Fruit fly (Drosophila melanogaster) Kc167 (cell line): ENCODE data around the gene ScsbetaG.

Experiments
- Myc ChIP-seq: fragments of >200 bp; optimal IDR thresholded peaks from 2 replicates; lab custom pipeline; 2017; ENCODE audit warnings: missing external identifiers
- Sin3A ChIP-seq: fragments of >200 bp; optimal IDR thresholded peaks from 2 replicates; lab custom pipeline; 2018; ENCODE audit warnings: missing external identifiers
- h ChIP-seq: fragments of >200 bp; optimal IDR thresholded peaks from 3 replicates; lab custom pipeline; 2018; ENCODE audit warnings: missing external identifiers
- insv ChIP-seq: fragments of >200 bp; optimal IDR thresholded peaks from 3 replicates; lab custom pipeline; 2018; ENCODE audit warnings: missing external identifiers
- psq ChIP-seq: fragments of >200 bp; optimal IDR thresholded peaks from 2 replicates; lab custom pipeline; 2017; ENCODE audit warnings: missing external identifiers
- ttk ChIP-seq: sonication (Bioruptor generic); optimal IDR thresholded peaks from 2 replicates; lab custom pipeline; 2017; ENCODE audit warnings: missing external identifiers

ScsbetaG gene

dm6 chr3L:5565051-5565688 is 1.7 kb upstream of the ScsbetaG start, which contains the start of gene bc10:
Gene bc10 (plus strand): TSS chr3L:5565231.
- TF ChIP-seq ttk (lab: Kevin White, UChicago) (no peak), psq (lab: Kevin White, UChicago) (no peak)

- TF ChIP-seq Myc (no peak), ttk (lab: Kevin White, UChicago) (no peak), Sin3A (lab: Kevin White, UChicago) (no peak)
These were observed 907 bp downstream of the ScsbetaG start for dm6 chr3L:5562584-5562983.

- TF ChIP-seq psq (lab: Kevin White, UChicago) (no peak), h (no peak), Myc (no peak), Sin3A (lab: Kevin White, UChicago) (no peak), insv (lab: Kevin White, UChicago) (no peak), ttk (lab: Kevin White, UChicago) (no peak)
These were observed 2.1 kb downstream of the ScsbetaG start, which contains the start of gene sinu for dm6 chr3L:5561341-5561740. Gene sinu (minus strand): TSS chr3L:5561598.

dm6 chr3L:5556195-5556594 is 7.3 kb downstream of the ScsbetaG start:
- TF ChIP-seq Sin3A (lab: Kevin White, UChicago) (no peak), insv (lab: Kevin White, UChicago) (no peak), ttk (lab: Kevin White, UChicago) (no peak), psq (lab: Kevin White, UChicago) (no peak), h (no peak), Myc (no peak)

dm6 chr3L:5554377-5554776 is 9.1 kb downstream of the ScsbetaG start:
- no peak for TF ChIP-seq ttk (lab: Kevin White, UChicago)
- no peak for TF ChIP-seq h
- TF ChIP-seq psq (lab: Kevin White, UChicago) = no peak
- no peak for TF ChIP-seq Sin3A (lab: Kevin White, UChicago)
- TF ChIP-seq Myc = no peak
- TF ChIP-seq insv (lab: Kevin White, UChicago) = no peak

- TF ChIP-seq h (no peak), psq (lab: Kevin White, UChicago) (no peak), Myc (no peak), insv (lab: Kevin White, UChicago) (no peak), Sin3A (lab: Kevin White, UChicago) (no peak), ttk (lab: Kevin White, UChicago) (no peak)
These were observed 9.8 kb downstream of the ScsbetaG start for dm6 chr3L:5553717-5554116.

- no peak for TF ChIP-seq h
These were observed 12.4 kb downstream of the ScsbetaG start, which contains the start of gene frm for dm6 chr3L:5551087-5551486. Gene frm (minus strand): TSS chr3L:5551159.

- TF ChIP-seq h (no peak), psq (lab: Kevin White, UChicago) (no peak), Sin3A (lab: Kevin White, UChicago) (no peak), Myc (no peak), ttk (lab: Kevin White, UChicago) (no peak), insv (lab: Kevin White, UChicago) (no peak)
These were observed 14.9 kb downstream of the ScsbetaG start for dm6 chr3L:5548524-5549084.

dm6 chr3L:5542772-5543371 is 20.6 kb downstream of the ScsbetaG start:
- TF ChIP-seq insv (lab: Kevin White, UChicago) (no peak), Sin3A (lab: Kevin White, UChicago) (no peak), ttk (lab: Kevin White, UChicago) (no peak), h (no peak), psq (lab: Kevin White, UChicago) (no peak), Myc (no peak)

- TF ChIP-seq ttk (lab: Kevin White, UChicago) (no peak), insv (lab: Kevin White, UChicago) (no peak)
These were observed 22.8 kb downstream of the ScsbetaG start for dm6 chr3L:5540637-5541241.

- TF ChIP-seq Myc = no peak
- TF ChIP-seq psq (lab: Kevin White, UChicago) = no peak
- TF ChIP-seq insv (lab: Kevin White, UChicago) = no peak
- no peak for TF ChIP-seq ttk (lab: Kevin White, UChicago)
- no peak for TF ChIP-seq Sin3A (lab: Kevin White, UChicago)
- no peak for TF ChIP-seq h
These were observed 27.8 kb downstream of the ScsbetaG start, which contains the start of gene CG13285 for dm6 chr3L:5535659-5536058. Gene CG13285 (minus strand): TSS chr3L:5535759.

dm6 chr3L:5534253-5534652 is 29.2 kb downstream of the ScsbetaG start:
- TF ChIP-seq Sin3A (lab: Kevin White, UChicago) (no peak), insv (lab: Kevin White, UChicago) (no peak), Myc (no peak), ttk (lab: Kevin White, UChicago) (no peak)
